Fruit fly (Drosophila melanogaster) whole organism, embryonic: ENCODE results near the gene CG1136.
A peak's percentile ranks its signal among the peaks of the same experiment; 100 is the strongest.

Experiments used
- Abd-B ChIP-seq: fragments of 200-800 bp; sonication (Bioruptor generic); optimal IDR thresholded peaks from 2 replicates; lab custom pipeline; 2018; ENCODE audit warnings: missing biosample characterization, mild to moderate bottlenecking, missing genetic modification characterization, moderate library complexity
- BtbVII ChIP-seq: fragments of 200-800 bp; sonication (Bioruptor generic); optimal IDR thresholded peaks from 3 replicates; lab custom pipeline; 2017; ENCODE audit warnings: missing biosample characterization, mild to moderate bottlenecking, missing genetic modification characterization
- CG11456 ChIP-seq: fragments of 200-800 bp; sonication (Bioruptor generic); IDR thresholded peaks from 3 replicates; pipeline ENCODE4 v1.3.6; 2022; ENCODE audit warnings: missing biosample characterization, missing genetic modification characterization
- CG15514 ChIP-seq: fragments of 200-800 bp; sonication (Bioruptor generic); optimal IDR thresholded peaks from 3 replicates; lab custom pipeline; 2017; ENCODE audit warnings: missing biosample characterization, missing genetic modification characterization, mild to moderate bottlenecking, moderate library complexity, missing genetic modification reagents
- CG15601 ChIP-seq: fragments of 200-800 bp; sonication (Bioruptor generic); optimal IDR thresholded peaks from 3 replicates; lab custom pipeline; 2019; ENCODE audit warnings: missing biosample characterization, mild to moderate bottlenecking, missing genetic modification characterization, moderate library complexity
- CG2202 ChIP-seq: fragments of 200-800 bp; sonication (Bioruptor generic); optimal IDR thresholded peaks from 2 replicates; lab custom pipeline; 2018; ENCODE audit warnings: missing biosample characterization, mild to moderate bottlenecking, missing genetic modification characterization
- CG2889 ChIP-seq: fragments of 200-800 bp; sonication (Bioruptor generic); IDR thresholded peaks from 3 replicates; pipeline ENCODE4 v1.3.6; 2022; ENCODE audit warnings: missing biosample characterization, missing genetic modification characterization
- CG32767 ChIP-seq: fragments of 200-800 bp; sonication (Bioruptor generic); IDR thresholded peaks from 2 replicates; pipeline ENCODE4 v1.3.6; 2022; ENCODE audit warnings: missing biosample characterization, missing genetic modification characterization
- CG33213 ChIP-seq: fragments of 200-800 bp; sonication (Bioruptor generic); optimal IDR thresholded peaks from 3 replicates; lab custom pipeline; 2016; ENCODE audit warnings: missing biosample characterization, missing genetic modification characterization
- CG4730 ChIP-seq: fragments of 200-800 bp; sonication (Bioruptor generic); IDR thresholded peaks from 2 replicates; pipeline ENCODE4 v1.3.6; 2022; ENCODE audit warnings: missing biosample characterization, missing genetic modification characterization
- CG5245 ChIP-seq: fragments of 200-800 bp; sonication (Bioruptor generic); optimal IDR thresholded peaks from 3 replicates; lab custom pipeline; 2016; ENCODE audit warnings: missing biosample characterization, missing genetic modification characterization
- CG5953 ChIP-seq: fragments of 200-800 bp; sonication (Bioruptor generic); IDR thresholded peaks from 2 replicates; pipeline ENCODE4 v1.3.6; 2022; ENCODE audit warnings: missing biosample characterization, missing genetic modification characterization
- CG6175 ChIP-seq: fragments of 200-800 bp; sonication (Bioruptor generic); IDR thresholded peaks from 3 replicates; pipeline ENCODE4 v1.3.6; 2022; ENCODE audit warnings: missing biosample characterization, missing genetic modification characterization
- CG6272 ChIP-seq: fragments of 200-800 bp; sonication (Bioruptor generic); IDR thresholded peaks from 2 replicates; pipeline ENCODE4 v1.3.6; 2022; ENCODE audit warnings: missing biosample characterization, missing genetic modification characterization
- CG6791 ChIP-seq: fragments of 200-800 bp; sonication (Bioruptor generic); IDR thresholded peaks from 3 replicates; pipeline ENCODE4 v1.3.6; 2022; ENCODE audit warnings: missing biosample characterization, missing genetic modification characterization; ENCODE audit not compliant: partially characterized antibody
- CG8089 ChIP-seq: fragments of 200-800 bp; sonication (Bioruptor generic); optimal IDR thresholded peaks from 3 replicates; lab custom pipeline; 2016; ENCODE audit warnings: missing biosample characterization, missing genetic modification characterization
- CG8388 ChIP-seq: fragments of 200-800 bp; sonication (Bioruptor generic); optimal IDR thresholded peaks from 2 replicates; lab custom pipeline; 2019; ENCODE audit warnings: missing biosample characterization, mild to moderate bottlenecking, missing genetic modification characterization, moderate library complexity
- CG8944 ChIP-seq: fragments of 200-800 bp; sonication (Bioruptor generic); optimal IDR thresholded peaks from 3 replicates; lab custom pipeline; 2016; ENCODE audit warnings: missing biosample characterization, missing genetic modification characterization
- CG9437 ChIP-seq: fragments of 200-800 bp; sonication (Bioruptor generic); optimal IDR thresholded peaks from 2 replicates; lab custom pipeline; 2018; ENCODE audit warnings: missing biosample characterization, mild to moderate bottlenecking, missing genetic modification characterization
- CrebB ChIP-seq: fragments of 200-800 bp; sonication (Bioruptor generic); optimal IDR thresholded peaks from 3 replicates; lab custom pipeline; 2018; ENCODE audit warnings: missing biosample characterization, mild to moderate bottlenecking, missing genetic modification characterization
- Dbx ChIP-seq: fragments of 200-800 bp; sonication (Bioruptor generic); IDR thresholded peaks from 3 replicates; pipeline ENCODE4 v1.3.6; 2022; ENCODE audit warnings: missing biosample characterization, missing genetic modification characterization
- ERR ChIP-seq: fragments of 200-800 bp; sonication (Bioruptor generic); optimal IDR thresholded peaks from 2 replicates; lab custom pipeline; 2016; ENCODE audit warnings: missing biosample characterization, missing genetic modification characterization
- H2.0 ChIP-seq: fragments of 200-800 bp; sonication (Bioruptor generic); IDR thresholded peaks from 2 replicates; pipeline ENCODE4 v1.3.6; 2022; ENCODE audit warnings: missing biosample characterization, missing genetic modification characterization
- HLHmδ ChIP-seq: fragments of 200-800 bp; sonication (Bioruptor generic); optimal IDR thresholded peaks from 2 replicates; lab custom pipeline; 2018; ENCODE audit warnings: missing biosample characterization, mild to moderate bottlenecking, missing genetic modification characterization, moderate library complexity
- Hand ChIP-seq: fragments of 200-800 bp; sonication (Bioruptor generic); optimal IDR thresholded peaks from 2 replicates; lab custom pipeline; 2017; ENCODE audit warnings: mild to moderate bottlenecking, missing biosample characterization, missing genetic modification reagents, missing genetic modification characterization
- HmgZ ChIP-seq: fragments of 200-800 bp; sonication (Bioruptor generic); optimal IDR thresholded peaks from 2 replicates; lab custom pipeline; 2018; ENCODE audit warnings: missing biosample characterization, mild to moderate bottlenecking, missing genetic modification characterization
- Lim3 ChIP-seq: fragments of 200-800 bp; sonication (Bioruptor generic); IDR thresholded peaks from 2 replicates; pipeline ENCODE4 v1.3.6; 2022; ENCODE audit warnings: missing biosample characterization, missing genetic modification characterization
- MBD-R2 ChIP-seq: fragments of 200-800 bp; sonication (Bioruptor generic); IDR thresholded peaks from 2 replicates; pipeline ENCODE4 v1.3.6; 2022; ENCODE audit warnings: missing biosample characterization, missing genetic modification characterization
- Mad ChIP-seq: fragments of 200-800 bp; sonication (Bioruptor generic); optimal IDR thresholded peaks from 2 replicates; lab custom pipeline; 2016; ENCODE audit warnings: missing biosample characterization, missing genetic modification characterization
- NC2β ChIP-seq: fragments of 200-800 bp; sonication (Bioruptor generic); optimal IDR thresholded peaks from 2 replicates; lab custom pipeline; 2016; ENCODE audit warnings: missing biosample characterization, missing genetic modification characterization
- Oli ChIP-seq: fragments of 200-800 bp; sonication (Bioruptor generic); optimal IDR thresholded peaks from 2 replicates; lab custom pipeline; 2018; ENCODE audit warnings: missing biosample characterization, mild to moderate bottlenecking, missing genetic modification characterization, moderate library complexity
- Side ChIP-seq: fragments of 200-800 bp; sonication (Bioruptor generic); optimal IDR thresholded peaks from 2 replicates; lab custom pipeline; 2016; ENCODE audit warnings: missing biosample characterization, missing genetic modification characterization
- bowl ChIP-seq: fragments of 200-800 bp; sonication (Bioruptor generic); IDR thresholded peaks from 2 replicates; pipeline ENCODE4 v1.3.6; 2022; ENCODE audit warnings: missing biosample characterization, missing genetic modification characterization
- br ChIP-seq: fragments of >200 bp; optimal IDR thresholded peaks from 2 replicates; lab custom pipeline; 2017
- cato ChIP-seq: fragments of 200-800 bp; sonication (Bioruptor generic); optimal IDR thresholded peaks from 2 replicates; lab custom pipeline; 2016; ENCODE audit warnings: missing biosample characterization, missing genetic modification characterization, borderline replicate concordance
- corto ChIP-seq: fragments of 200-800 bp; sonication (Bioruptor generic); optimal IDR thresholded peaks from 2 replicates; lab custom pipeline; 2016; ENCODE audit warnings: missing biosample characterization, mild to moderate bottlenecking, missing genetic modification characterization, moderate library complexity
- croc ChIP-seq: fragments of 200-800 bp; sonication (Bioruptor generic); conservative IDR thresholded peaks from 3 replicates; pipeline ENCODE4 v1.3.6; 2022; ENCODE audit warnings: missing biosample characterization, missing genetic modification characterization
- danr ChIP-seq: fragments of 200-800 bp; sonication (Bioruptor generic); IDR thresholded peaks from 2 replicates; pipeline ENCODE4 v1.3.6; 2022; ENCODE audit warnings: missing biosample characterization, missing genetic modification characterization
- dm ChIP-seq: fragments of 200-800 bp; sonication (Bioruptor generic); optimal IDR thresholded peaks from 3 replicates; lab custom pipeline; 2016; ENCODE audit warnings: missing biosample characterization, missing genetic modification characterization
- en ChIP-seq: fragments of 200-800 bp; sonication (Bioruptor generic); optimal IDR thresholded peaks from 2 replicates; lab custom pipeline; 2016; ENCODE audit warnings: missing biosample characterization, missing genetic modification characterization
- eve ChIP-seq, 2 experiments: fragments of >200 bp; optimal IDR thresholded peaks; 2 replicates each; lab custom pipeline; 2017; ENCODE audit warnings: missing biosample characterization in 2 of 2, missing genetic modification characterization in 2 of 2
- gcm ChIP-seq: fragments of 200-800 bp; sonication (Bioruptor generic); optimal IDR thresholded peaks from 2 replicates; lab custom pipeline; 2019; ENCODE audit warnings: missing biosample characterization, mild to moderate bottlenecking, missing genetic modification characterization, moderate library complexity
- ham ChIP-seq: fragments of 200-800 bp; sonication (Bioruptor generic); IDR thresholded peaks from 2 replicates; pipeline ENCODE4 v1.3.6; 2022; ENCODE audit warnings: missing biosample characterization, missing genetic modification characterization
- kah ChIP-seq: fragments of 200-800 bp; sonication (Bioruptor generic); optimal IDR thresholded peaks from 2 replicates; lab custom pipeline; 2018; ENCODE audit warnings: missing biosample characterization, mild to moderate bottlenecking, missing genetic modification characterization
- rib ChIP-seq: fragments of 200-800 bp; sonication (Bioruptor generic); IDR thresholded peaks from 2 replicates; pipeline ENCODE4 v1.3.6; 2022; ENCODE audit warnings: missing biosample characterization, missing genetic modification characterization
- sisA ChIP-seq: fragments of 200-800 bp; sonication (Bioruptor generic); IDR thresholded peaks from 2 replicates; pipeline ENCODE4 v1.3.6; 2022; ENCODE audit warnings: missing biosample characterization, missing genetic modification characterization
- slbo ChIP-seq: fragments of 200-800 bp; sonication (Bioruptor generic); IDR thresholded peaks from 2 replicates; pipeline ENCODE4 v1.3.6; 2022; ENCODE audit warnings: missing biosample characterization, missing genetic modification characterization
- ssp ChIP-seq: fragments of 200-800 bp; sonication (Bioruptor generic); IDR thresholded peaks from 2 replicates; pipeline ENCODE4 v1.3.6; 2022; ENCODE audit warnings: missing biosample characterization, missing genetic modification characterization
- tio ChIP-seq: fragments of 200-800 bp; sonication (Bioruptor generic); optimal IDR thresholded peaks from 2 replicates; lab custom pipeline; 2017; ENCODE audit warnings: missing biosample characterization, missing genetic modification characterization, inconsistent platforms
- tup ChIP-seq: fragments of 200-800 bp; sonication (Bioruptor generic); optimal IDR thresholded peaks from 2 replicates; lab custom pipeline; 2016; ENCODE audit warnings: missing biosample characterization, mild to moderate bottlenecking, missing genetic modification characterization, moderate library complexity
- unc-4 ChIP-seq: fragments of 200-800 bp; sonication (Bioruptor generic); IDR thresholded peaks from 2 replicates; pipeline ENCODE4 v1.3.6; 2022; ENCODE audit warnings: missing biosample characterization, missing genetic modification characterization; ENCODE audit not compliant: partially characterized antibody

The CG1136 gene

dm6 chr3L:4040247-4040925 is 6.0 kb upstream of the CG1136 start, which contains the start of the genes CG11593 and Rcd5 (continued):
- TF ChIP-seq CG6175 (GFP tag; lab: Robert Waterston, UW) (peak; percentile 70; the same call in 2 of the 3 replicates), danr (GFP tag; lab: Robert Waterston, UW) (peak; percentile 83), eve (GFP tag; optimal IDR thresholded peaks at IDR 0.05; lab: Kevin White, UChicago) (no peak), HLHmδ (GFP tag; lab: Kevin White, UChicago) (no peak), Side (GFP tag; lab: Kevin White, UChicago) (no peak), Hand (GFP tag; lab: Kevin White, UChicago) (no peak), CG6791 (GFP tag; lab: Robert Waterston, UW) (no peak), CG8944 (GFP tag; lab: Kevin White, UChicago) (peak; percentile 6), Lim3 (GFP tag; lab: Robert Waterston, UW) (0 out of 2 replicates have a peak, but pooled peaks have one; percentile 14), slbo (peak; percentile 94), CG15514 (GFP tag; lab: Kevin White, UChicago) (peak; percentile 70), H2.0 (peak; percentile 72), sisA (GFP tag; lab: Robert Waterston, UW) (peak; percentile 88), rib (GFP tag; lab: Robert Waterston, UW) (0 out of 2 replicates have a peak, but pooled peaks have one; percentile 31), CG9437 (GFP tag; lab: Kevin White, UChicago) (peak; percentile 25), Abd-B (GFP tag; lab: Kevin White, UChicago) (peak; percentile 76), cato (GFP tag; lab: Kevin White, UChicago) (peak; percentile 33), CG8089 (GFP tag; lab: Kevin White, UChicago) (no peak), CG5953 (GFP tag; lab: Robert Waterston, UW) (peak; percentile 27; the same call in 1 of the 2 replicates), CG2202 (tag; lab: Kevin White, UChicago) (peak; percentile 31), corto (no peak), Oli (tag; lab: Kevin White, UChicago) (peak; percentile 59), unc-4 (GFP tag; lab: Robert Waterston, UW) (no peak), CG8388 (GFP tag; lab: Kevin White, UChicago) (peak; percentile 55), bowl (no peak), CG15601 (tag; lab: Kevin White, UChicago) (no peak), CG11456 (peak; percentile 86), gcm (GFP tag; lab: Kevin White, UChicago) (no peak), br (lab: Kevin White, UChicago) (no peak), Mad (GFP tag; lab: Kevin White, UChicago) (peak; percentile 53), CG6272 (peak; percentile 90), Dbx (peak; percentile 85), ham (GFP tag; lab: Robert Waterston, UW) (peak; percentile 59), tup (GFP tag; lab: Kevin White, UChicago) (peak; percentile 38), en (GFP tag; lab: Kevin White, UChicago) (no peak), CG33213 (GFP tag; lab: Kevin White, UChicago) (no peak), HmgZ (peak; percentile 63), ERR (no peak), BtbVII (no peak), CG32767 (peak; percentile 80), dm (GFP tag; lab: Kevin White, UChicago) (peak; percentile 38), CG4730 (GFP tag; lab: Robert Waterston, UW) (peak; percentile 72), kah (GFP tag; lab: Kevin White, UChicago) (no peak), croc (GFP tag; lab: Robert Waterston, UW) (peak; percentile 78), CrebB (no peak), CG2889 (GFP tag; lab: Robert Waterston, UW) (peak; percentile 81), MBD-R2 (GFP tag; lab: Robert Waterston, UW) (peak; percentile 86), ssp (GFP tag; lab: Robert Waterston, UW) (peak; percentile 80), tio (GFP tag; lab: Kevin White, UChicago) (peak; percentile 47), NC2β (no peak), CG5245 (GFP tag; lab: Kevin White, UChicago) (peak; percentile 24)
